Fruit fly (Drosophila melanogaster) whole organism, wandering third instar larva: Measurements from ENCODE around the gene Tim17b2.

Experiments
- Abd-B ChIP-seq: fragments of >200 bp; optimal IDR thresholded peaks from 2 replicates; lab custom pipeline; 2017; ENCODE audit warnings: missing biosample characterization, missing genetic modification characterization
- CG32264 ChIP-seq: fragments of 200-800 bp; sonication (Bioruptor generic); optimal IDR thresholded peaks from 2 replicates; lab custom pipeline; 2016; ENCODE audit warnings: missing biosample characterization, missing genetic modification characterization
- N ChIP-seq: fragments of >200 bp; optimal IDR thresholded peaks from 2 replicates; lab custom pipeline; 2018; ENCODE audit warnings: missing biosample characterization, missing external identifiers, missing genetic modification characterization
- dl ChIP-seq, 2 experiments: fragments of 175-275, 200-275 bp in 1 of 2; fragments of 200-275 bp in 1 of 2; sonication (Bioruptor generic); optimal IDR thresholded peaks; lab custom pipeline; 2018; ENCODE audit warnings: mild to moderate bottlenecking in 2 of 2, missing biosample characterization in 2 of 2, missing genetic modification characterization in 2 of 2, moderate library complexity in 2 of 2; ENCODE audit not compliant: partially characterized antibody in 2 of 2, insufficient read depth in 1 of 2
- dmrt93B ChIP-seq: fragments of 200-800 bp; sonication (Bioruptor generic); optimal IDR thresholded peaks from 2 replicates; lab custom pipeline; 2018; ENCODE audit warnings: missing biosample characterization, mild to moderate bottlenecking, missing genetic modification characterization
- ey ChIP-seq: fragments of 200-800 bp; sonication (Bioruptor generic); optimal IDR thresholded peaks from 2 replicates; lab custom pipeline; 2016; ENCODE audit warnings: missing biosample characterization, missing genetic modification characterization
- fru ChIP-seq: fragments of 200-800 bp; sonication (Bioruptor generic); optimal IDR thresholded peaks from 3 replicates; lab custom pipeline; 2016; ENCODE audit warnings: missing biosample characterization, mild to moderate bottlenecking, missing genetic modification characterization
- lola ChIP-seq: fragments of >200 bp; optimal IDR thresholded peaks from 2 replicates; lab custom pipeline; 2017; ENCODE audit warnings: missing biosample characterization, missing genetic modification characterization
- sv ChIP-seq: fragments of 200-800 bp; sonication (Bioruptor generic); optimal IDR thresholded peaks from 3 replicates; lab custom pipeline; 2016; ENCODE audit warnings: missing biosample characterization, missing genetic modification characterization
- tai ChIP-seq: sonication (Bioruptor generic); optimal IDR thresholded peaks from 2 replicates; lab custom pipeline; 2016; ENCODE audit warnings: missing biosample characterization, missing genetic modification characterization

The Tim17b2 gene

DNA sequence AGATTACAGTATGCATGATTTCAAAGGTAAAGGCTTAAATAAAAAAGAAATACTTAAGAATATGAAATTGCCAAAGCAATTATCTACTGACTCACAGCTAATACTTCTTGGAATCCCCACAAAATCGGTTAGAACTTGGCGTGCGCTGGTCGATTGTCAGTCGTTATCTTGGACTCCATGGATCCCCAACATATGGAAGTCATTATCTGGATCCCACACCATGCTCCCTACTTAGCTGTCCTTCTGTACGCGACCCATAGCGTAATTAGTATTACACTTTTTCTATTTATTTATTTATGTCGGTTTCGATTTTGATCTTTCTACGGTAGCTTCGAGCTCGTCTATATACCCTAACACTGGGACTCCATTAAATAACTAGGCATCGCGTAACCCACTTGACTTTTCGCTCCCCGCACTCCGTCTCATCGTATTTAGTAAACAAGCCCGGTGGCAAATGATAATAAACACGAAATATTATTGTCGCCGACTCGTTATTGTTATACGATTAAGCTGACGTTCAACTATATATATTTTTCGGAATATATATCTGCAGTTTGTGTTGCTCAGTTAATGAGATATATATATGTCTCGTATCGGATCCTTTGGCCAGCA lies 16.5 kb downstream of the Tim17b2 start:
- TF ChIP-seq CG32264 (GFP tag; lab: Kevin White, UChicago) (no peak), ey (GFP tag; lab: Kevin White, UChicago) (no peak), tai (no peak), sv (GFP tag; lab: Kevin White, UChicago) (no peak), Abd-B (no peak), lola (GFP tag; lab: Kevin White, UChicago) (no peak), fru (GFP tag; lab: Kevin White, UChicago) (no peak), dmrt93B (GFP tag; lab: Kevin White, UChicago) (no peak)

DNA sequence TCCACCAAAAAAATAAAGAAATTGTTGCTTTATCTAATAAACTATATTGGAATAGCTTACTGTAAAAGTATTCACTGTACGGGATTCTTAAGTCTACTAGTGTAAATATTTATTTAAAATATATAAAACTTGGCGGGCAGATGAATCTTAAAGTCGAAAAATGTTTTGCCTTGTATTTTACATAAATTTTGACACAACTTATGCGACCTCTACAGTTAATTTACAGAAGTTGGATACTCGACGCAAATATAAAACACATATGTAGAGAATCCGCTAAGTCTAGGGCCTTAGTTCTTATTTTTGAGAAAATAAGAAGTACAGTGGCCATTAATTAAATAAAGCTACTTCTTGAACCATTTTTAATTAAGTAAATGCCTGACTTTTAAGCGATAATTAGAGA lies 20.0 kb downstream of the Tim17b2 start:
- TF ChIP-seq N (GFP tag; lab: Kevin White, UChicago) (no peak), dl (GFP tag; optimal IDR thresholded peaks at IDR 0.05; lab: Kevin White, UChicago; ENCODE audit: insufficient read depth in 1 of 2, partially characterized antibody in 2 of 2) (no peak), sv (GFP tag; lab: Kevin White, UChicago) (no peak), tai (no peak)
